Worm (Caenorhabditis elegans) whole organism, young adult: ENCODE data around the gene rocf-1.
A peak's percentile ranks its signal among the peaks of the same experiment; 100 is the strongest.

Source experiments
- B0261.1 ChIP-seq: sonication (generic microtip); optimal IDR thresholded peaks from 2 replicates; lab custom pipeline; 2016; ENCODE audit warnings: mild to moderate bottlenecking, missing genetic modification characterization, moderate library complexity, missing compliant biosample characterization
- B0336.3 ChIP-seq: fragments of 200-800 bp; sonication (Bioruptor generic); IDR thresholded peaks from 2 replicates; pipeline ENCODE4 v1.3.6; 2022; ENCODE audit warnings: missing genetic modification characterization, missing compliant biosample characterization
- F23B12.7 ChIP-seq: sonication (generic microtip); optimal IDR thresholded peaks from 2 replicates; lab custom pipeline; 2017; ENCODE audit warnings: missing genetic modification characterization, mild to moderate bottlenecking, missing compliant biosample characterization, antibody characterized with exemption, moderate library complexity; ENCODE audit not compliant: insufficient read depth
- F57C9.4 ChIP-seq: sonication (generic microtip); optimal IDR thresholded peaks from 2 replicates; lab custom pipeline; 2017; ENCODE audit warnings: mild to moderate bottlenecking, missing genetic modification characterization, missing compliant biosample characterization
- K11D2.4 ChIP-seq: fragments of 200-800 bp; sonication (Bioruptor generic); IDR thresholded peaks from 2 replicates; pipeline ENCODE4 v1.3.6; 2022; ENCODE audit warnings: missing genetic modification reagents, missing genetic modification characterization, missing compliant biosample characterization
- K12H6.12 ChIP-seq: fragments of 200-800 bp; sonication (Bioruptor generic); optimal IDR thresholded peaks from 2 replicates; lab custom pipeline; 2018; ENCODE audit warnings: mild to moderate bottlenecking, missing genetic modification characterization, missing compliant biosample characterization
- Y56A3A.18 ChIP-seq: fragments of 200-800 bp; sonication (Bioruptor generic); IDR thresholded peaks from 2 replicates; pipeline ENCODE4 v1.3.6; 2022; ENCODE audit warnings: missing genetic modification reagents, missing genetic modification characterization, missing compliant biosample characterization
- attf-3 ChIP-seq: fragments of 200-800 bp; sonication (Bioruptor generic); conservative IDR thresholded peaks from 2 replicates; pipeline ENCODE4 v1.3.6; 2022; ENCODE audit warnings: missing genetic modification reagents, missing genetic modification characterization, missing compliant biosample characterization
- attf-6 ChIP-seq: fragments of 200-800 bp; sonication (Bioruptor generic); IDR thresholded peaks from 2 replicates; pipeline ENCODE4 v1.3.6; 2022; ENCODE audit warnings: missing genetic modification reagents, missing genetic modification characterization, missing compliant biosample characterization
- cebp-1 ChIP-seq, 2 experiments: fragments of 200-800 bp in 1 of 2; sonication (Bioruptor generic) in 1 of 2; sonication (generic microtip) in 1 of 2; IDR thresholded peaks in 1 of 2; optimal IDR thresholded peaks in 1 of 2; 2 replicates each; pipeline versions ENCODE4 v1.3.6 to Lab custom; 2017 to 2022; ENCODE audit warnings: missing compliant biosample characterization in 2 of 2, missing genetic modification characterization in 2 of 2, mild to moderate bottlenecking in 1 of 2, missing genetic modification reagents in 1 of 2, moderate library complexity in 1 of 2
- cebp-2 ChIP-seq: fragments of 200-800 bp; sonication (Bioruptor generic); IDR thresholded peaks from 2 replicates; pipeline ENCODE4 v1.3.6; 2022; ENCODE audit warnings: missing genetic modification characterization, missing compliant biosample characterization
- ceh-100 ChIP-seq: fragments of 200-800 bp; sonication (Bioruptor generic); IDR thresholded peaks from 2 replicates; pipeline ENCODE4 v1.3.6; 2022; ENCODE audit warnings: missing genetic modification reagents, missing genetic modification characterization, missing compliant biosample characterization
- chd-7 ChIP-seq: sonication (generic microtip); optimal IDR thresholded peaks from 2 replicates; lab custom pipeline; 2016; ENCODE audit warnings: mild to moderate bottlenecking, missing genetic modification characterization, moderate library complexity, missing compliant biosample characterization
- dox-1 ChIP-seq: fragments of 200-800 bp; sonication (Bioruptor generic); IDR thresholded peaks from 2 replicates; pipeline ENCODE4 v1.3.6; 2022; ENCODE audit warnings: missing genetic modification reagents, missing genetic modification characterization, missing compliant biosample characterization
- egl-44 ChIP-seq: fragments of 200-800 bp; sonication (Bioruptor generic); IDR thresholded peaks from 2 replicates; pipeline ENCODE4 v1.3.6; 2022; ENCODE audit warnings: missing genetic modification reagents, missing genetic modification characterization, missing compliant biosample characterization
- ekl-4 ChIP-seq: fragments of 200-800 bp; sonication (Bioruptor generic); IDR thresholded peaks from 2 replicates; pipeline ENCODE4 v1.3.6; 2022; ENCODE audit warnings: missing genetic modification reagents, missing genetic modification characterization, missing compliant biosample characterization
- fkh-3 ChIP-seq: sonication (generic microtip); optimal IDR thresholded peaks from 2 replicates; lab custom pipeline; 2016; ENCODE audit warnings: mild to moderate bottlenecking, missing genetic modification characterization, missing compliant biosample characterization
- hmg-20 ChIP-seq: fragments of 200-800 bp; sonication (Bioruptor generic); IDR thresholded peaks from 2 replicates; pipeline ENCODE4 v1.3.6; 2022; ENCODE audit warnings: missing genetic modification reagents, missing genetic modification characterization, missing compliant biosample characterization
- hsf-1 ChIP-seq: fragments of 200-800 bp; sonication (Bioruptor generic); IDR thresholded peaks from 2 replicates; pipeline ENCODE4 v1.3.6; 2022; ENCODE audit warnings: missing genetic modification reagents, missing genetic modification characterization, missing compliant biosample characterization
- lag-1 ChIP-seq: fragments of 200-800 bp; sonication (Bioruptor generic); IDR thresholded peaks from 2 replicates; pipeline ENCODE4 v1.3.6; 2022; ENCODE audit warnings: missing genetic modification reagents, missing genetic modification characterization, missing compliant biosample characterization
- lsl-1 ChIP-seq: fragments of 200-800 bp; sonication (Bioruptor generic); optimal IDR thresholded peaks from 2 replicates; lab custom pipeline; 2018; ENCODE audit warnings: mild to moderate bottlenecking, missing genetic modification characterization, moderate library complexity, missing compliant biosample characterization
- nfya-2 ChIP-seq: fragments of 200-800 bp; sonication (Bioruptor generic); IDR thresholded peaks from 2 replicates; pipeline ENCODE4 v1.3.6; 2022; ENCODE audit warnings: missing genetic modification reagents, missing genetic modification characterization, missing compliant biosample characterization
- pbrm-1 ChIP-seq: fragments of 200-800 bp; sonication (Bioruptor generic); IDR thresholded peaks from 2 replicates; pipeline ENCODE4 v1.3.6; 2022; ENCODE audit warnings: missing genetic modification reagents, missing genetic modification characterization, missing compliant biosample characterization
- pha-4 ChIP-seq: fragments of 150-350 bp; sonication (generic microtip); optimal IDR thresholded peaks from 2 replicates; lab custom pipeline; 2014; ENCODE audit warnings: missing biosample characterization, missing genetic modification reagents, missing genetic modification characterization
- rcor-1 ChIP-seq: fragments of 200-800 bp; sonication (Bioruptor generic); IDR thresholded peaks from 2 replicates; pipeline ENCODE4 v1.3.6; 2022; ENCODE audit warnings: missing genetic modification reagents, missing genetic modification characterization, missing compliant biosample characterization
- rpc-1 ChIP-seq, 2 experiments: fragments of 150-350 bp in 1 of 2; sonication (generic microtip) in 1 of 2; optimal IDR thresholded peaks; 2 replicates each; lab custom pipeline; 2014 to 2018; ENCODE audit warnings: missing biosample characterization in 1 of 2, missing genetic modification characterization in 1 of 2, missing genetic modification reagents in 1 of 2, missing genotype in 1 of 2
- tbx-9 ChIP-seq: sonication (generic microtip); optimal IDR thresholded peaks from 2 replicates; lab custom pipeline; 2016; ENCODE audit warnings: borderline replicate concordance, missing genetic modification characterization, inconsistent platforms, missing compliant biosample characterization
- unc-130 ChIP-seq: sonication (generic microtip); optimal IDR thresholded peaks from 2 replicates; lab custom pipeline; 2016; ENCODE audit warnings: missing genetic modification reagents, missing genetic modification characterization, missing compliant biosample characterization
- xnd-1 ChIP-seq: sonication (generic microtip); optimal IDR thresholded peaks from 2 replicates; lab custom pipeline; 2016; ENCODE audit warnings: missing genotype, missing genetic modification reagents, missing genetic modification characterization, missing compliant biosample characterization
- ztf-18 ChIP-seq: sonication (generic microtip); optimal IDR thresholded peaks from 2 replicates; lab custom pipeline; 2016; ENCODE audit warnings: missing genotype, mild to moderate bottlenecking, missing genetic modification characterization, missing compliant biosample characterization
- ztf-28 ChIP-seq: fragments of 200-800 bp; sonication (Bioruptor generic); IDR thresholded peaks from 2 replicates; pipeline ENCODE4 v1.3.6; 2022; ENCODE audit warnings: missing genetic modification reagents, missing genetic modification characterization, missing compliant biosample characterization
- ztf-6 ChIP-seq: fragments of 200-800 bp; sonication (Bioruptor generic); IDR thresholded peaks from 2 replicates; pipeline ENCODE4 v1.3.6; 2022; ENCODE audit warnings: missing genetic modification reagents, missing genetic modification characterization, missing compliant biosample characterization

Gene rocf-1

ce11 chrV:15479825-15480224 lies 15.5 kb upstream of the rocf-1 start (continued):
- TF ChIP-seq cebp-1 (GFP tag; IDR thresholded peaks at IDR 0.05; lab: Robert Waterston, UW) (no peak), cebp-1 (tag; optimal IDR thresholded peaks at IDR 0.05; lab: Kevin White, UChicago) (peak; percentile 25), lsl-1 (GFP tag; lab: Kevin White, UChicago) (peak; percentile 27), ztf-18 (tag; lab: Kevin White, UChicago) (peak; percentile 41), pbrm-1 (GFP tag; lab: Robert Waterston, UW) (peak; percentile 51; the same call in 1 of the 2 replicates), ztf-6 (GFP tag; lab: Robert Waterston, UW) (no peak), B0261.1 (tag; lab: Kevin White, UChicago) (peak; percentile 83), fkh-3 (tag; lab: Kevin White, UChicago) (peak; percentile 44), ceh-100 (GFP tag; lab: Robert Waterston, UW) (peak; percentile 47; the same call in 1 of the 2 replicates)

ce11 chrV:15479107-15479506 lies 14.8 kb upstream of the rocf-1 start:
- no peak for TF ChIP-seq rpc-1 (optimal IDR thresholded peaks at IDR 0.05; lab: Kevin White, UChicago)
- no peak for TF ChIP-seq rpc-1 (tag; optimal IDR thresholded peaks at IDR 0.05; lab: Kevin White, UChicago)
- TF ChIP-seq F23B12.7 (tag; lab: Kevin White, UChicago) = no peak
- no peak for TF ChIP-seq dox-1
- no peak for TF ChIP-seq rcor-1
- no peak for TF ChIP-seq nfya-2
- no peak for TF ChIP-seq tbx-9
- no peak for TF ChIP-seq hsf-1 (GFP tag; lab: Robert Waterston, UW)
- no peak for TF ChIP-seq xnd-1 (tag; lab: Kevin White, UChicago)
- TF ChIP-seq B0336.3 (GFP tag; lab: Robert Waterston, UW) = no peak
- no peak for TF ChIP-seq unc-130
- TF ChIP-seq attf-6 (GFP tag; lab: Robert Waterston, UW) = no peak
- TF ChIP-seq Y56A3A.18 = no peak
- TF ChIP-seq chd-7 (tag; lab: Kevin White, UChicago) = no peak
- TF ChIP-seq egl-44 = no peak
- TF ChIP-seq ztf-28 (GFP tag; lab: Robert Waterston, UW) = no peak
- TF ChIP-seq lag-1 (GFP tag; lab: Robert Waterston, UW) = no peak
- TF ChIP-seq attf-3 (GFP tag; lab: Robert Waterston, UW) = no peak

ce11 chrV:15478597-15478996 lies 14.3 kb upstream of the rocf-1 start, which contains the start of gene C06B8.2:
TSS of gene C06B8.2 (minus strand) at chrV:15478749.
- TF ChIP-seq cebp-1 (GFP tag; IDR thresholded peaks at IDR 0.05; lab: Robert Waterston, UW) = peak; percentile 54; the same call in 1 of the 2 replicates
- TF ChIP-seq cebp-1 (tag; optimal IDR thresholded peaks at IDR 0.05; lab: Kevin White, UChicago) = no peak
- no peak for TF ChIP-seq cebp-2 (GFP tag; lab: Robert Waterston, UW)

- TF ChIP-seq ekl-4 (no peak), pha-4 (tag; lab: Kevin White, UChicago) (no peak), hmg-20 (GFP tag; lab: Robert Waterston, UW) (no peak), F57C9.4 (tag; lab: Kevin White, UChicago) (no peak), K12H6.12 (tag; lab: Kevin White, UChicago) (no peak), K11D2.4 (GFP tag; lab: Robert Waterston, UW) (no peak), Y56A3A.18 (no peak)
- TF ChIP-seq, all 124 proteins: peak for 0
Observed at ce11 chrV:15471029-15471428, 6.7 kb upstream of the rocf-1 start, which contains the start of gene dpf-1. TSS of gene dpf-1 (plus strand) at chrV:15471329.
